Worm (Caenorhabditis elegans) whole organism, mixed stage, embryonic: Measurements from ENCODE around the gene F13H10.6.

Experiments
- ceh-43 ChIP-seq: fragments of 200-800 bp; sonication (Bioruptor generic); optimal IDR thresholded peaks from 2 replicates; lab custom pipeline; 2018; ENCODE audit warnings: mild to moderate bottlenecking, missing genetic modification characterization, moderate library complexity, missing compliant biosample characterization
- hlh-1 ChIP-seq: fragments of 150-350 bp; optimal IDR thresholded peaks from 2 replicates; lab custom pipeline; 2014; ENCODE audit warnings: missing biosample characterization, missing genetic modification reagents, missing genetic modification characterization
- lin-13 ChIP-seq: fragments of 150-350 bp; optimal IDR thresholded peaks from 2 replicates; lab custom pipeline; 2014; ENCODE audit warnings: missing biosample characterization, missing genetic modification characterization
- nhr-237 ChIP-seq: fragments of 150-350 bp; optimal IDR thresholded peaks from 2 replicates; lab custom pipeline; 2014; ENCODE audit warnings: missing biosample characterization, missing genetic modification characterization
- nhr-28 ChIP-seq: fragments of 150-350 bp; optimal IDR thresholded peaks from 2 replicates; lab custom pipeline; 2014; ENCODE audit warnings: missing biosample characterization, missing genetic modification characterization
- sem-2 ChIP-seq: fragments of 200-800 bp; sonication (Bioruptor generic); optimal IDR thresholded peaks from 2 replicates; lab custom pipeline; 2018; ENCODE audit warnings: mild to moderate bottlenecking, missing genetic modification characterization, missing compliant biosample characterization
- unc-62 ChIP-seq: fragments of 150-350 bp; optimal IDR thresholded peaks from 2 replicates; lab custom pipeline; 2014; ENCODE audit warnings: missing biosample characterization, missing genetic modification reagents, missing genetic modification characterization
- ztf-11 ChIP-seq: fragments of 150-350 bp; optimal IDR thresholded peaks from 2 replicates; lab custom pipeline; 2014; ENCODE audit warnings: missing biosample characterization, missing genetic modification characterization

ce11 chrIV:11006383-11006782 lies 2.7 kb upstream of the F13H10.6 start:
- TF ChIP-seq ztf-11 (tag; lab: Kevin White, UChicago) (no peak), hlh-1 (no peak), nhr-28 (tag; lab: Kevin White, UChicago) (no peak), ceh-43 (GFP tag; lab: Kevin White, UChicago) (no peak), sem-2 (GFP tag; lab: Kevin White, UChicago) (no peak), nhr-237 (tag; lab: Kevin White, UChicago) (no peak), unc-62 (GFP tag; lab: Kevin White, UChicago) (no peak), lin-13 (tag; lab: Kevin White, UChicago) (no peak)
